Fruit fly (Drosophila melanogaster) whole organism, embryonic: Measurements from ENCODE around the gene CG43059.

Source experiments
- Ada2b ChIP-seq: fragments of 200-800 bp; sonication (Bioruptor generic); IDR thresholded peaks from 2 replicates; pipeline ENCODE4 v1.3.6; 2022; ENCODE audit warnings: missing biosample characterization, missing genetic modification characterization
- Aef1 ChIP-seq: fragments of 200-800 bp; sonication (Bioruptor generic); IDR thresholded peaks from 3 replicates; pipeline ENCODE4 v1.3.6; 2022; ENCODE audit warnings: missing biosample characterization, missing genetic modification characterization
- Awh ChIP-seq: fragments of 200-800 bp; sonication (Bioruptor generic); IDR thresholded peaks from 2 replicates; pipeline ENCODE4, ENCODE4 v1.3.6; 2022; ENCODE audit warnings: missing biosample characterization, missing genetic modification characterization
- Blimp-1 ChIP-seq: fragments of 200-800 bp; sonication (Bioruptor generic); optimal IDR thresholded peaks from 3 replicates; lab custom pipeline; 2018; ENCODE audit warnings: missing biosample characterization, missing genetic modification characterization, mild to moderate bottlenecking, moderate library complexity, missing genetic modification reagents
- CG11504 ChIP-seq: fragments of 200-800 bp; sonication (Bioruptor generic); optimal IDR thresholded peaks from 3 replicates; lab custom pipeline; 2019; ENCODE audit warnings: missing biosample characterization, mild to moderate bottlenecking, missing genetic modification characterization, moderate library complexity
- CG12299 ChIP-seq: fragments of 200-800 bp; sonication (Bioruptor generic); optimal IDR thresholded peaks from 2 replicates; lab custom pipeline; 2018; ENCODE audit warnings: missing biosample characterization, mild to moderate bottlenecking, missing genetic modification characterization
- CG12659 ChIP-seq: fragments of 200-800 bp; sonication (Bioruptor generic); optimal IDR thresholded peaks from 3 replicates; lab custom pipeline; 2017; ENCODE audit warnings: mild to moderate bottlenecking, missing biosample characterization, missing genetic modification reagents, missing genetic modification characterization
- CG14050 ChIP-seq: fragments of 200-800 bp; sonication (Bioruptor generic); IDR thresholded peaks from 3 replicates; pipeline ENCODE4 v1.3.6; 2022; ENCODE audit warnings: missing biosample characterization, missing genetic modification characterization
- CG15479 ChIP-seq: fragments of 200-800 bp; sonication (Bioruptor generic); optimal IDR thresholded peaks from 3 replicates; lab custom pipeline; 2019; ENCODE audit warnings: missing biosample characterization, mild to moderate bottlenecking, missing genetic modification characterization, moderate library complexity
- CG18619 ChIP-seq: fragments of 200-800 bp; sonication (Bioruptor generic); optimal IDR thresholded peaks from 3 replicates; lab custom pipeline; 2017; ENCODE audit warnings: missing biosample characterization, mild to moderate bottlenecking, missing genetic modification characterization
- CG31388 ChIP-seq: fragments of 200-800 bp; sonication (Bioruptor generic); optimal IDR thresholded peaks from 2 replicates; lab custom pipeline; 2016; ENCODE audit warnings: missing biosample characterization, missing genetic modification characterization
- CG31441 ChIP-seq: fragments of 200-800 bp; sonication (Bioruptor generic); IDR thresholded peaks from 2 replicates; pipeline ENCODE4 v1.3.6; 2022; ENCODE audit warnings: missing biosample characterization, missing genetic modification characterization
- CG33557 ChIP-seq: fragments of 200-800 bp; sonication (Bioruptor generic); optimal IDR thresholded peaks from 2 replicates; lab custom pipeline; 2019; ENCODE audit warnings: missing biosample characterization, mild to moderate bottlenecking, missing genetic modification characterization, moderate library complexity
- CG3407 ChIP-seq: fragments of 200-800 bp; sonication (Bioruptor generic); optimal IDR thresholded peaks from 2 replicates; lab custom pipeline; 2018; ENCODE audit warnings: missing biosample characterization, mild to moderate bottlenecking, missing genetic modification characterization
- CG5953 ChIP-seq: fragments of 200-800 bp; sonication (Bioruptor generic); IDR thresholded peaks from 2 replicates; pipeline ENCODE4 v1.3.6; 2022; ENCODE audit warnings: missing biosample characterization, missing genetic modification characterization
- CG6175 ChIP-seq: fragments of 200-800 bp; sonication (Bioruptor generic); IDR thresholded peaks from 3 replicates; pipeline ENCODE4 v1.3.6; 2022; ENCODE audit warnings: missing biosample characterization, missing genetic modification characterization
- CG6272 ChIP-seq: fragments of 200-800 bp; sonication (Bioruptor generic); IDR thresholded peaks from 2 replicates; pipeline ENCODE4 v1.3.6; 2022; ENCODE audit warnings: missing biosample characterization, missing genetic modification characterization
- CG6689 ChIP-seq: fragments of 200-800 bp; sonication (Bioruptor generic); IDR thresholded peaks from 2 replicates; pipeline ENCODE4 v1.3.6; 2022; ENCODE audit warnings: missing biosample characterization, missing genetic modification characterization
- CG6791 ChIP-seq: fragments of 200-800 bp; sonication (Bioruptor generic); IDR thresholded peaks from 3 replicates; pipeline ENCODE4 v1.3.6; 2022; ENCODE audit warnings: missing biosample characterization, missing genetic modification characterization; ENCODE audit not compliant: partially characterized antibody
- CG7786 ChIP-seq: fragments of 200-800 bp; sonication (Bioruptor generic); optimal IDR thresholded peaks from 2 replicates; lab custom pipeline; 2016; ENCODE audit warnings: missing biosample characterization, missing genetic modification characterization
- CG8290 ChIP-seq, 3 experiments: fragments of 200-800 bp; sonication (Bioruptor generic); optimal IDR thresholded peaks; 2 replicates each; lab custom pipeline; 2016 to 2019; ENCODE audit warnings: missing biosample characterization in 3 of 3, missing genetic modification characterization in 3 of 3, mild to moderate bottlenecking in 2 of 3, moderate library complexity in 1 of 3
- CG9797 ChIP-seq: fragments of 200-800 bp; sonication (Bioruptor generic); optimal IDR thresholded peaks from 3 replicates; lab custom pipeline; 2018; ENCODE audit warnings: missing biosample characterization, mild to moderate bottlenecking, missing genetic modification characterization
- CrebB ChIP-seq: fragments of 200-800 bp; sonication (Bioruptor generic); optimal IDR thresholded peaks from 3 replicates; lab custom pipeline; 2018; ENCODE audit warnings: missing biosample characterization, mild to moderate bottlenecking, missing genetic modification characterization
- D19A ChIP-seq: fragments of 200-800 bp; optimal IDR thresholded peaks from 3 replicates; lab custom pipeline; 2019; ENCODE audit warnings: missing biosample characterization, mild to moderate bottlenecking, missing genetic modification characterization, moderate library complexity
- D19B ChIP-seq: fragments of 200-800 bp; sonication (Bioruptor generic); optimal IDR thresholded peaks from 2 replicates; lab custom pipeline; 2017; ENCODE audit warnings: missing biosample characterization, mild to moderate bottlenecking, missing genetic modification characterization
- Dip3 ChIP-seq: fragments of 200-800 bp; sonication (Bioruptor generic); optimal IDR thresholded peaks from 3 replicates; lab custom pipeline; 2016; ENCODE audit warnings: missing biosample characterization, missing genetic modification characterization
- GATAe ChIP-seq: fragments of 200-800 bp; sonication (Bioruptor generic); conservative IDR thresholded peaks from 2 replicates; pipeline ENCODE4 v1.3.6; 2022; ENCODE audit warnings: missing biosample characterization, missing genetic modification characterization
- Gsc ChIP-seq: fragments of 200-800 bp; sonication (Bioruptor generic); IDR thresholded peaks from 2 replicates; pipeline ENCODE4 v1.3.6; 2022; ENCODE audit warnings: missing biosample characterization, missing genetic modification characterization
- HLH3B ChIP-seq: fragments of 200-800 bp; sonication (Bioruptor generic); IDR thresholded peaks from 2 replicates; pipeline ENCODE4 v1.3.6; 2022; ENCODE audit warnings: missing biosample characterization, missing genetic modification characterization
- Lhr ChIP-seq: fragments of 200-800 bp; sonication (Bioruptor generic); optimal IDR thresholded peaks from 3 replicates; lab custom pipeline; 2017; ENCODE audit warnings: mild to moderate bottlenecking, missing biosample characterization, missing genetic modification reagents, missing genetic modification characterization
- Med ChIP-seq: fragments of 200-800 bp; sonication (Bioruptor generic); peaks from one replicate; lab custom pipeline; 2016; ENCODE audit warnings: missing biosample characterization, missing genetic modification characterization, mild to moderate bottlenecking, inconsistent platforms, moderate library complexity
- Meics ChIP-seq: fragments of 200-800 bp; sonication (Bioruptor generic); optimal IDR thresholded peaks from 2 replicates; lab custom pipeline; 2017; ENCODE audit warnings: missing biosample characterization, mild to moderate bottlenecking, missing genetic modification characterization
- NK7.1 ChIP-seq: fragments of 200-800 bp; sonication (Bioruptor generic); optimal IDR thresholded peaks from 3 replicates; lab custom pipeline; 2016; ENCODE audit warnings: missing biosample characterization, missing genetic modification characterization
- Pdp1 ChIP-seq, 2 experiments: fragments of 200-800 bp; sonication (Bioruptor generic); optimal IDR thresholded peaks; 3 replicates each; lab custom pipeline; 2016; ENCODE audit warnings: missing biosample characterization in 2 of 2, missing genetic modification characterization in 2 of 2, mild to moderate bottlenecking in 1 of 2, moderate library complexity in 1 of 2
- Ssrp ChIP-seq: fragments of 200-800 bp; sonication (Bioruptor generic); optimal IDR thresholded peaks from 2 replicates; lab custom pipeline; 2018; ENCODE audit warnings: missing biosample characterization, mild to moderate bottlenecking, missing genetic modification characterization, moderate library complexity
- ato ChIP-seq: fragments of 200-800 bp; sonication (Bioruptor generic); IDR thresholded peaks from 2 replicates; pipeline ENCODE4 v1.3.6; 2022; ENCODE audit warnings: missing biosample characterization, missing genetic modification characterization; ENCODE audit not compliant: partially characterized antibody
- az2 ChIP-seq: fragments of 200-800 bp; sonication (Bioruptor generic); optimal IDR thresholded peaks from 3 replicates; lab custom pipeline; 2016; ENCODE audit warnings: missing biosample characterization, missing genetic modification characterization
- ftz-f1 ChIP-seq: fragments of 200-800 bp; sonication (Bioruptor generic); optimal IDR thresholded peaks from 2 replicates; lab custom pipeline; 2016; ENCODE audit warnings: missing biosample characterization, missing genetic modification characterization
- gcm2 ChIP-seq: fragments of 200-800 bp; sonication (Bioruptor generic); optimal IDR thresholded peaks from 2 replicates; lab custom pipeline; 2016; ENCODE audit warnings: missing biosample characterization, missing genetic modification characterization
- grau ChIP-seq: fragments of 200-800 bp; optimal IDR thresholded peaks from 3 replicates; lab custom pipeline; 2019; ENCODE audit warnings: missing biosample characterization, mild to moderate bottlenecking, missing genetic modification characterization, moderate library complexity
- ind ChIP-seq: fragments of 200-800 bp; sonication (Bioruptor generic); optimal IDR thresholded peaks from 3 replicates; lab custom pipeline; 2016; ENCODE audit warnings: missing biosample characterization, missing genetic modification characterization
- nerfin-2 ChIP-seq: fragments of 200-800 bp; sonication (Bioruptor generic); IDR thresholded peaks from 2 replicates; pipeline ENCODE4 v1.3.6; 2022; ENCODE audit warnings: missing biosample characterization, missing genetic modification characterization; ENCODE audit not compliant: partially characterized antibody
- nmo ChIP-seq: fragments of 200-800 bp; sonication (Bioruptor generic); optimal IDR thresholded peaks from 2 replicates; lab custom pipeline; 2018; ENCODE audit warnings: missing biosample characterization, mild to moderate bottlenecking, missing genetic modification characterization, moderate library complexity
- sens ChIP-seq: fragments of 200-800 bp; sonication (Bioruptor generic); peaks from one replicate; lab custom pipeline; 2016; ENCODE audit warnings: missing biosample characterization, missing genetic modification characterization
- shn ChIP-seq: fragments of 200-800 bp; sonication (Bioruptor generic); optimal IDR thresholded peaks from 3 replicates; lab custom pipeline; 2016; ENCODE audit warnings: missing biosample characterization, missing genetic modification characterization
- sr ChIP-seq: fragments of 200-800 bp; sonication (Bioruptor generic); IDR thresholded peaks from 3 replicates; pipeline ENCODE4 v1.3.6; 2022; ENCODE audit warnings: missing biosample characterization, missing genetic modification characterization
- tap ChIP-seq: fragments of 200-800 bp; optimal IDR thresholded peaks from 3 replicates; lab custom pipeline; 2019; ENCODE audit warnings: missing biosample characterization, mild to moderate bottlenecking, missing genetic modification characterization, moderate library complexity
- tin ChIP-seq: fragments of 200-800 bp; sonication (Bioruptor generic); optimal IDR thresholded peaks from 3 replicates; lab custom pipeline; 2016; ENCODE audit warnings: missing biosample characterization, missing genetic modification characterization
- yki ChIP-seq: fragments of >200 bp; optimal IDR thresholded peaks from 3 replicates; lab custom pipeline; 2018

CG43059 gene

dm6 chr3L:8315141-8315816 is 3.5 kb downstream of the CG43059 start, which contains the start of gene Cpsf6 (continued):
- peak; percentile 13 for TF ChIP-seq CG15479
- TF ChIP-seq Aef1, result no peak
- no peak for TF ChIP-seq tap (tag; lab: Kevin White, UChicago)
- TF ChIP-seq Dip3 (GFP tag; lab: Kevin White, UChicago), result peak; percentile 2
- TF ChIP-seq sens, result peak; percentile 86
- TF ChIP-seq nmo (GFP tag; lab: Kevin White, UChicago), result peak; percentile 80
- TF ChIP-seq CG6791, result no peak
- TF ChIP-seq CG3407 (GFP tag; lab: Kevin White, UChicago), result no peak
- TF ChIP-seq CG5953 (GFP tag; lab: Robert Waterston, UW), result no peak
- no peak for TF ChIP-seq NK7.1 (GFP tag; lab: Kevin White, UChicago)
- TF ChIP-seq yki (lab: Kevin White, UChicago), result no peak
- TF ChIP-seq CG6175, result no peak
- TF ChIP-seq CG11504 (tag; lab: Kevin White, UChicago), result peak; percentile 71
- peak; percentile 61; the same call in 2 of the 3 replicates for TF ChIP-seq CG14050
- TF ChIP-seq CG33557 (GFP tag; lab: Kevin White, UChicago), result peak; percentile 59
- TF ChIP-seq Lhr (GFP tag; lab: Kevin White, UChicago), result peak; percentile 80
- no peak for TF ChIP-seq shn
- TF ChIP-seq Awh (GFP tag; lab: Robert Waterston, UW), result peak; percentile 54; the same call in 1 of the 2 replicates
- TF ChIP-seq GATAe (GFP tag; lab: Robert Waterston, UW), result no peak
- TF ChIP-seq ftz-f1 (GFP tag; lab: Kevin White, UChicago), result no peak
- TF ChIP-seq D19B (GFP tag; lab: Kevin White, UChicago), result peak; percentile 49
- TF ChIP-seq CG6272 (GFP tag; lab: Robert Waterston, UW), result 0 out of 2 replicates have a peak, but pooled peaks have one; percentile 11
- peak; percentile 41 for TF ChIP-seq CG12299 (tag; lab: Kevin White, UChicago)
- TF ChIP-seq tin (GFP tag; lab: Kevin White, UChicago), result peak; percentile 63
- TF ChIP-seq CG18619 (GFP tag; lab: Kevin White, UChicago), result peak; percentile 35
- peak; percentile 24 for TF ChIP-seq CG31388 (GFP tag; lab: Kevin White, UChicago)
- TF ChIP-seq nerfin-2, result 0 out of 2 replicates have a peak, but pooled peaks have one; percentile 18
- peak; percentile 61 for TF ChIP-seq CG31441
- peak; percentile 60 for TF ChIP-seq CG12659 (GFP tag; lab: Kevin White, UChicago)
- peak; percentile 50 for TF ChIP-seq Med (GFP tag; lab: Kevin White, UChicago)
- TF ChIP-seq Blimp-1 (GFP tag; lab: Kevin White, UChicago), result no peak
- TF ChIP-seq ato (GFP tag; lab: Robert Waterston, UW), result 0 out of 2 replicates have a peak, but pooled peaks have one; percentile 20
- TF ChIP-seq gcm2 (GFP tag; lab: Kevin White, UChicago), result no peak
- TF ChIP-seq az2 (GFP tag; lab: Kevin White, UChicago), result peak; percentile 74
- TF ChIP-seq sr (GFP tag; lab: Robert Waterston, UW), result 0 out of 3 replicates have a peak, but pooled peaks have one; percentile 2
- TF ChIP-seq ind (GFP tag; lab: Kevin White, UChicago), result peak; percentile 56
- TF ChIP-seq CG9797 (GFP tag; lab: Kevin White, UChicago), result peak; percentile 84
- TF ChIP-seq CG8290 (GFP tag; optimal IDR thresholded peaks at IDR 0.05; lab: Kevin White, UChicago), result peak; percentile 9
- TF ChIP-seq CG8290 (tag; optimal IDR thresholded peaks at IDR 0.05; lab: Kevin White, UChicago), result no peak
- TF ChIP-seq CG6689 (GFP tag; lab: Robert Waterston, UW), result peak; percentile 50
- peak in 1 of 2 experiments; percentile 40 for TF ChIP-seq Pdp1 (GFP tag; optimal IDR thresholded peaks at IDR 0.05; lab: Kevin White, UChicago)
- peak; percentile 58 for TF ChIP-seq HLH3B (GFP tag; lab: Robert Waterston, UW)
- TF ChIP-seq Gsc (GFP tag; lab: Robert Waterston, UW), result no peak
- TF ChIP-seq grau (tag; lab: Kevin White, UChicago), result peak; percentile 75
- no peak for TF ChIP-seq CG7786 (GFP tag; lab: Kevin White, UChicago)
- TF ChIP-seq CrebB (tag; lab: Kevin White, UChicago), result no peak
- TF ChIP-seq Meics (GFP tag; lab: Kevin White, UChicago), result no peak
- TF ChIP-seq D19A (tag; lab: Kevin White, UChicago), result peak; percentile 37
- TF ChIP-seq Ssrp (tag; lab: Kevin White, UChicago), result peak; percentile 56
- peak; percentile 67 for TF ChIP-seq Ada2b
